Worm (Caenorhabditis elegans) whole organism, L1 larva: ENCODE results near the gene cyp-13A1.

ENCODE experiments used
- C34B4.2 ChIP-seq: sonication (generic microtip); optimal IDR thresholded peaks from 2 replicates; lab custom pipeline; 2017; ENCODE audit warnings: mild to moderate bottlenecking, missing genetic modification characterization, missing compliant biosample characterization
- F16B12.6 ChIP-seq: fragments of 150-350 bp; optimal IDR thresholded peaks from 2 replicates; lab custom pipeline; 2014; ENCODE audit warnings: missing biosample characterization, missing genetic modification characterization
- Y116A8C.19 ChIP-seq: sonication (generic microtip); optimal IDR thresholded peaks from 2 replicates; lab custom pipeline; 2016; ENCODE audit warnings: missing compliant biosample characterization, missing genetic modification characterization, borderline replicate concordance
- aha-1 ChIP-seq: fragments of 150-350 bp; optimal IDR thresholded peaks from 2 replicates; lab custom pipeline; 2014; ENCODE audit warnings: missing biosample characterization, missing genetic modification characterization
- aly-2 ChIP-seq: fragments of 150-350 bp; optimal IDR thresholded peaks from 2 replicates; lab custom pipeline; 2014; ENCODE audit warnings: missing biosample characterization, missing genetic modification characterization
- ama-1 ChIP-seq: fragments of 150-350 bp; optimal IDR thresholded peaks from 2 replicates; lab custom pipeline; 2014
- blmp-1 ChIP-seq: fragments of 150-350 bp; optimal IDR thresholded peaks from 2 replicates; lab custom pipeline; 2014; ENCODE audit warnings: missing biosample characterization, missing genetic modification characterization
- ceh-8 ChIP-seq: fragments of 200-800 bp; sonication (Bioruptor generic); optimal IDR thresholded peaks from 2 replicates; lab custom pipeline; 2018; ENCODE audit warnings: mild to moderate bottlenecking, missing genetic modification characterization, moderate library complexity, missing compliant biosample characterization
- ceh-82 ChIP-seq, 3 experiments: fragments of 150-350 bp in 1 of 3; sonication (generic microtip) in 2 of 3; optimal IDR thresholded peaks; 2 replicates each; lab custom pipeline; 2014 to 2017; ENCODE audit warnings: missing biosample characterization in 3 of 3, missing genetic modification characterization in 3 of 3
- ceh-88 ChIP-seq: fragments of 200-800 bp; sonication (Bioruptor generic); IDR thresholded peaks from 2 replicates; pipeline ENCODE4 v1.3.6; 2022; ENCODE audit warnings: missing genetic modification characterization, missing compliant biosample characterization
- ceh-90 ChIP-seq: sonication (generic microtip); optimal IDR thresholded peaks from 2 replicates; lab custom pipeline; 2016; ENCODE audit warnings: missing genetic modification characterization, missing compliant biosample characterization
- ces-1 ChIP-seq: fragments of 150-350 bp; optimal IDR thresholded peaks from 2 replicates; lab custom pipeline; 2014; ENCODE audit warnings: missing biosample characterization, missing genetic modification reagents, missing genetic modification characterization
- dsc-1 ChIP-seq: sonication (generic microtip); optimal IDR thresholded peaks from 2 replicates; lab custom pipeline; 2016; ENCODE audit warnings: mild to moderate bottlenecking, missing genetic modification characterization, missing compliant biosample characterization
- efl-3 ChIP-seq: fragments of 200-800 bp; sonication (Bioruptor generic); optimal IDR thresholded peaks from 2 replicates; lab custom pipeline; 2018; ENCODE audit warnings: mild to moderate bottlenecking, missing genetic modification characterization, missing compliant biosample characterization
- fkh-4 ChIP-seq: sonication (generic microtip); optimal IDR thresholded peaks from 2 replicates; lab custom pipeline; 2016; ENCODE audit warnings: missing compliant biosample characterization, missing genetic modification characterization, borderline replicate concordance
- fkh-8 ChIP-seq: sonication (generic microtip); optimal IDR thresholded peaks from 2 replicates; lab custom pipeline; 2016; ENCODE audit warnings: mild to moderate bottlenecking, missing genetic modification characterization, missing compliant biosample characterization
- fos-1 ChIP-seq: fragments of 150-350 bp; optimal IDR thresholded peaks from 2 replicates; lab custom pipeline; 2014; ENCODE audit warnings: missing biosample characterization, missing genetic modification characterization
- hlh-4 ChIP-seq: sonication (generic microtip); optimal IDR thresholded peaks from 2 replicates; lab custom pipeline; 2016; ENCODE audit warnings: mild to moderate bottlenecking, missing genetic modification characterization, missing compliant biosample characterization
- hpl-2 ChIP-seq: fragments of 150-350 bp; optimal IDR thresholded peaks from 2 replicates; lab custom pipeline; 2014; ENCODE audit warnings: missing biosample characterization, missing genetic modification reagents, missing genetic modification characterization
- irx-1 ChIP-seq: sonication (generic microtip); optimal IDR thresholded peaks from 2 replicates; lab custom pipeline; 2016; ENCODE audit warnings: missing genetic modification characterization, missing compliant biosample characterization
- isw-1 ChIP-seq: fragments of 200-800 bp; sonication (Bioruptor generic); IDR thresholded peaks from 2 replicates; pipeline ENCODE4 v1.3.6; 2022; ENCODE audit warnings: missing genetic modification characterization, missing compliant biosample characterization
- lin-13 ChIP-seq: fragments of 150-350 bp; optimal IDR thresholded peaks from 2 replicates; lab custom pipeline; 2014; ENCODE audit warnings: missing biosample characterization, missing genetic modification reagents, missing genetic modification characterization
- lin-14 ChIP-seq: fragments of 200-800 bp; sonication (Bioruptor generic); optimal IDR thresholded peaks from 2 replicates; lab custom pipeline; 2018; ENCODE audit warnings: mild to moderate bottlenecking, missing genetic modification characterization, moderate library complexity, missing compliant biosample characterization
- lin-35 ChIP-seq, 2 experiments: fragments of 150-350 bp; optimal IDR thresholded peaks; 2 replicates each; lab custom pipeline; 2014; ENCODE audit warnings: missing biosample characterization in 2 of 2, missing genetic modification characterization in 2 of 2, missing genetic modification reagents in 2 of 2
- lin-39 ChIP-seq: fragments of 150-350 bp; optimal IDR thresholded peaks from 2 replicates; lab custom pipeline; 2014; ENCODE audit warnings: missing biosample characterization, missing genetic modification reagents, missing genetic modification characterization
- lir-3 ChIP-seq: sonication (generic microtip); optimal IDR thresholded peaks from 2 replicates; lab custom pipeline; 2016; ENCODE audit warnings: mild to moderate bottlenecking, missing genetic modification characterization, moderate library complexity, missing compliant biosample characterization; ENCODE audit not compliant: poor library complexity
- lsy-2 ChIP-seq, 2 experiments: fragments of 150-350 bp; optimal IDR thresholded peaks; 2 replicates each; lab custom pipeline; 2014; ENCODE audit warnings: missing biosample characterization in 2 of 2, missing genetic modification characterization in 2 of 2
- mab-9 ChIP-seq: fragments of 200-800 bp; sonication (Bioruptor generic); IDR thresholded peaks from 2 replicates; pipeline ENCODE4 v1.3.6; 2022; ENCODE audit warnings: missing genetic modification reagents, missing genetic modification characterization, missing compliant biosample characterization
- mdl-1 ChIP-seq, 2 experiments: fragments of 150-350 bp; optimal IDR thresholded peaks; 2 replicates each; lab custom pipeline; 2014 to 2017; ENCODE audit warnings: missing biosample characterization in 2 of 2, missing genetic modification characterization in 2 of 2, inconsistent platforms in 1 of 2
- nhr-11 ChIP-seq: fragments of 150-350 bp; optimal IDR thresholded peaks from 2 replicates; lab custom pipeline; 2014; ENCODE audit warnings: missing biosample characterization, missing genetic modification characterization
- nhr-237 ChIP-seq: fragments of 150-350 bp; optimal IDR thresholded peaks from 2 replicates; lab custom pipeline; 2014; ENCODE audit warnings: missing biosample characterization, missing genetic modification characterization
- nhr-28 ChIP-seq: fragments of 150-350 bp; optimal IDR thresholded peaks from 2 replicates; lab custom pipeline; 2014; ENCODE audit warnings: missing biosample characterization, missing genetic modification characterization
- nhr-47 ChIP-seq: sonication (generic microtip); optimal IDR thresholded peaks from 2 replicates; lab custom pipeline; 2016; ENCODE audit warnings: mild to moderate bottlenecking, missing genetic modification characterization, moderate library complexity, missing compliant biosample characterization
- nhr-71 ChIP-seq: sonication (generic microtip); optimal IDR thresholded peaks from 2 replicates; lab custom pipeline; 2016; ENCODE audit warnings: mild to moderate bottlenecking, missing genetic modification characterization, moderate library complexity, missing compliant biosample characterization
- nhr-76 ChIP-seq: sonication (generic microtip); optimal IDR thresholded peaks from 2 replicates; lab custom pipeline; 2017; ENCODE audit warnings: missing biosample characterization, missing genetic modification characterization
- nhr-77 ChIP-seq: fragments of 150-350 bp; optimal IDR thresholded peaks from 2 replicates; lab custom pipeline; 2014; ENCODE audit warnings: missing biosample characterization, missing genetic modification characterization
- nhr-84 ChIP-seq: sonication (generic microtip); optimal IDR thresholded peaks from 2 replicates; lab custom pipeline; 2017; ENCODE audit warnings: missing biosample characterization, missing genetic modification characterization
- nhr-85 ChIP-seq: sonication (generic microtip); peaks from one replicate; lab custom pipeline; 2016; ENCODE audit warnings: missing genetic modification characterization, inconsistent platforms, missing compliant biosample characterization
- nhr-90 ChIP-seq: sonication (generic microtip); optimal IDR thresholded peaks from 2 replicates; lab custom pipeline; 2016; ENCODE audit warnings: mild to moderate bottlenecking, missing genetic modification characterization, missing compliant biosample characterization; ENCODE audit not compliant: poor library complexity
- pag-3 ChIP-seq: sonication (generic microtip); optimal IDR thresholded peaks from 2 replicates; lab custom pipeline; 2017; ENCODE audit warnings: missing genetic modification characterization, mild to moderate bottlenecking, missing compliant biosample characterization, antibody characterized with exemption, borderline replicate concordance; ENCODE audit not compliant: insufficient read depth
- pax-3 ChIP-seq: fragments of 200-800 bp; sonication (Bioruptor generic); optimal IDR thresholded peaks from 2 replicates; lab custom pipeline; 2018; ENCODE audit warnings: mild to moderate bottlenecking, missing genetic modification characterization, moderate library complexity, missing compliant biosample characterization
- rnt-1 ChIP-seq: sonication (generic microtip); optimal IDR thresholded peaks from 2 replicates; lab custom pipeline; 2016; ENCODE audit warnings: mild to moderate bottlenecking, missing genetic modification characterization, moderate library complexity, missing compliant biosample characterization
- sox-4 ChIP-seq: sonication (generic microtip); optimal IDR thresholded peaks from 2 replicates; lab custom pipeline; 2016; ENCODE audit warnings: missing genetic modification characterization, missing compliant biosample characterization
- sptf-1 ChIP-seq: fragments of 150-350 bp; optimal IDR thresholded peaks from 2 replicates; lab custom pipeline; 2014; ENCODE audit warnings: missing biosample characterization, missing genetic modification characterization
- sup-37 ChIP-seq: fragments of 200-800 bp; sonication (Bioruptor generic); optimal IDR thresholded peaks from 2 replicates; lab custom pipeline; 2018; ENCODE audit warnings: mild to moderate bottlenecking, missing genetic modification characterization, missing compliant biosample characterization
- swsn-7 ChIP-seq: sonication (generic microtip); optimal IDR thresholded peaks from 2 replicates; lab custom pipeline; 2016; ENCODE audit warnings: missing genetic modification characterization, missing compliant biosample characterization
- tlp-1 ChIP-seq: fragments of 150-350 bp; optimal IDR thresholded peaks from 2 replicates; lab custom pipeline; 2014; ENCODE audit warnings: missing biosample characterization, missing genetic modification characterization
- unc-130 ChIP-seq: fragments of 150-350 bp; optimal IDR thresholded peaks from 2 replicates; lab custom pipeline; 2017; ENCODE audit warnings: missing biosample characterization, missing genetic modification characterization, inconsistent platforms
- unc-30 ChIP-seq: sonication (generic microtip); optimal IDR thresholded peaks from 2 replicates; lab custom pipeline; 2017; ENCODE audit warnings: missing biosample characterization, missing genetic modification characterization
- unc-62 ChIP-seq: fragments of 150-350 bp; optimal IDR thresholded peaks from 2 replicates; lab custom pipeline; 2014; ENCODE audit warnings: missing biosample characterization, missing genetic modification reagents, missing genetic modification characterization
- unc-98 ChIP-seq: fragments of 200-800 bp; sonication (Bioruptor generic); IDR thresholded peaks from 2 replicates; pipeline ENCODE4 v1.3.6; 2022; ENCODE audit warnings: missing genetic modification characterization, missing compliant biosample characterization
- zip-4 ChIP-seq: fragments of 200-800 bp; sonication (Bioruptor generic); optimal IDR thresholded peaks from 2 replicates; lab custom pipeline; 2018; ENCODE audit warnings: mild to moderate bottlenecking, missing genetic modification characterization, moderate library complexity, missing compliant biosample characterization
- ztf-11 ChIP-seq, 2 experiments: sonication (generic microtip); optimal IDR thresholded peaks; 2 replicates each; lab custom pipeline; 2016 to 2017; ENCODE audit warnings: missing genetic modification characterization in 2 of 2, missing biosample characterization in 1 of 2, missing compliant biosample characterization in 1 of 2
- ztf-4 ChIP-seq: fragments of 150-350 bp; optimal IDR thresholded peaks from 2 replicates; lab custom pipeline; 2014; ENCODE audit warnings: missing biosample characterization, missing genetic modification characterization

The cyp-13A1 gene

DNA sequence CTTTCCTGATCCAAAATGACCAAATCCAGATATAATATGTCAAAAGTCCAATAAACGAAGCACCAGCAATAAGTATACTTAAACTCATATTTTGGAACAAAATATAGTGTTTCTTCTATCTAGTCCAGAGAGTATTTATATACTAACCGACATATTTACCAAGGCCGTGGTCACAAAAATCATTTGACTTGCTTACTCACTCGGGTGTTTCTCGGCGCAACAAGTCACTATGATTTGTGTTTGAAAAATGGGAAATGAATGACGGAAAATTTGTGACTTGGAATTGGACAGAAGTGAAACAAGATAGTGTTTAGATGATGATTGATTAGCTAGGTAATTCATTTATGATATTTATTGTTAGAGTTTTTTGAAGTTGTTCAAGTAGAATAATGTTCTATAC, 18.5 kb upstream of the cyp-13A1 start, which contains the start of gene cyp-13A5:
TSS of gene cyp-13A5 (minus strand) at position 112 of the 400 bp plus-strand sequence.
- TF ChIP-seq lin-13, result no peak
- TF ChIP-seq lir-3 (tag; lab: Kevin White, UChicago), result no peak
- no peak for TF ChIP-seq nhr-77 (tag; lab: Kevin White, UChicago)
- TF ChIP-seq mab-9, result no peak
- no peak for TF ChIP-seq pag-3 (tag; lab: Kevin White, UChicago)
- TF ChIP-seq ceh-82 (tag; optimal IDR thresholded peaks at IDR 0.05; lab: Kevin White, UChicago), result no peak
- TF ChIP-seq unc-130 (tag; lab: Kevin White, UChicago), result no peak
- no peak for TF ChIP-seq irx-1 (tag; lab: Kevin White, UChicago)
- no peak for TF ChIP-seq efl-3 (GFP tag; lab: Kevin White, UChicago)
- no peak for TF ChIP-seq Y116A8C.19 (tag; lab: Kevin White, UChicago)
- TF ChIP-seq nhr-85, result peak; percentile 88
- no peak for TF ChIP-seq ama-1 (lab: Kevin White, UChicago)
- TF ChIP-seq nhr-47 (tag; lab: Kevin White, UChicago), result no peak
- no peak for TF ChIP-seq fkh-4 (tag; lab: Kevin White, UChicago)
- no peak for TF ChIP-seq hpl-2 (GFP tag; lab: Kevin White, UChicago)
- TF ChIP-seq pax-3, result no peak
- TF ChIP-seq aly-2, result no peak
- no peak for TF ChIP-seq zip-4 (GFP tag; lab: Kevin White, UChicago)
- TF ChIP-seq fos-1, result no peak
- TF ChIP-seq unc-62 (GFP tag; lab: Kevin White, UChicago), result no peak
- TF ChIP-seq lin-39 (tag; lab: Kevin White, UChicago), result no peak
- no peak for TF ChIP-seq swsn-7 (tag; lab: Kevin White, UChicago)
- no peak for TF ChIP-seq F16B12.6 (tag; lab: Kevin White, UChicago)
- TF ChIP-seq nhr-90, result peak; percentile 27
- TF ChIP-seq ceh-90, result no peak
- TF ChIP-seq ceh-88, result no peak
- no peak for TF ChIP-seq nhr-11 (tag; lab: Kevin White, UChicago)
- no peak for TF ChIP-seq nhr-84 (tag; lab: Kevin White, UChicago)
- TF ChIP-seq ceh-8 (GFP tag; lab: Kevin White, UChicago), result no peak
- no peak for TF ChIP-seq C34B4.2 (tag; lab: Kevin White, UChicago)
- TF ChIP-seq unc-30 (tag; lab: Kevin White, UChicago), result no peak
- no peak for TF ChIP-seq tlp-1
- no peak for TF ChIP-seq lsy-2 (tag; optimal IDR thresholded peaks at IDR 0.05; lab: Kevin White, UChicago)
- no peak for TF ChIP-seq sox-4 (tag; lab: Kevin White, UChicago)
- no peak for TF ChIP-seq nhr-76 (tag; lab: Kevin White, UChicago)
- TF ChIP-seq dsc-1 (tag; lab: Kevin White, UChicago), result no peak
- no peak for TF ChIP-seq unc-98 (GFP tag; lab: Robert Waterston, UW)
- TF ChIP-seq nhr-28 (tag; lab: Kevin White, UChicago), result no peak
- TF ChIP-seq ztf-11 (tag; optimal IDR thresholded peaks at IDR 0.05; lab: Kevin White, UChicago), result no peak
- no peak for TF ChIP-seq fkh-8 (tag; lab: Kevin White, UChicago)
- TF ChIP-seq sup-37 (GFP tag; lab: Kevin White, UChicago), result no peak
- no peak for TF ChIP-seq rnt-1
- no peak for TF ChIP-seq ces-1 (GFP tag; lab: Kevin White, UChicago)
- TF ChIP-seq isw-1 (GFP tag; lab: Robert Waterston, UW), result no peak
- no peak for TF ChIP-seq sptf-1 (tag; lab: Kevin White, UChicago)
- TF ChIP-seq lin-35 (GFP tag; optimal IDR thresholded peaks at IDR 0.05; lab: Kevin White, UChicago), result peak in 1 of 2 experiments; percentile 41
- no peak for TF ChIP-seq hlh-4
- TF ChIP-seq ztf-4 (tag; lab: Kevin White, UChicago), result no peak
- TF ChIP-seq lin-14 (GFP tag; lab: Kevin White, UChicago), result peak; percentile 80
- no peak for TF ChIP-seq aha-1 (tag; lab: Kevin White, UChicago)
- peak in 1 of 2 experiments; percentile 5 for TF ChIP-seq mdl-1 (tag; optimal IDR thresholded peaks at IDR 0.05; lab: Kevin White, UChicago)
- TF ChIP-seq blmp-1 (tag; lab: Kevin White, UChicago), result peak; percentile 71
- TF ChIP-seq nhr-71 (tag; lab: Kevin White, UChicago), result peak; percentile 47
- no peak for TF ChIP-seq nhr-237
